Worm (Caenorhabditis elegans) whole organism, midembryonic: Measurements from ENCODE around the gene sun-1.

Source experiments
- flt-1 ChIP-seq: fragments of 200-800 bp; sonication (Bioruptor generic); IDR thresholded peaks from 2 replicates; pipeline ENCODE4 v1.3.6; 2022; ENCODE audit warnings: missing genetic modification characterization, missing compliant biosample characterization
- med-1 ChIP-seq: sonication (generic microtip); optimal IDR thresholded peaks from 2 replicates; lab custom pipeline; 2017; ENCODE audit warnings: missing genetic modification characterization, mild to moderate bottlenecking, missing compliant biosample characterization, antibody characterized with exemption, missing genetic modification reagents; ENCODE audit not compliant: insufficient read depth

- TF ChIP-seq med-1 (GFP tag; lab: Kevin White, UChicago) (no peak), flt-1 (GFP tag; lab: Robert Waterston, UW) (no peak)
Measured at ce11 chrV:13161052-13161451, 32.3 kb downstream of the sun-1 start.
